Worm (Caenorhabditis elegans) whole organism, L4/young adult: ENCODE results near the gene F38E1.6.

ENCODE experiments used
- W03F9.2 ChIP-seq: fragments of 150-350 bp; optimal IDR thresholded peaks from 2 replicates; lab custom pipeline; 2014; ENCODE audit warnings: missing biosample characterization, missing genetic modification characterization
- him-1 ChIP-seq: sonication (generic microtip); optimal IDR thresholded peaks from 2 replicates; lab custom pipeline; 2016; ENCODE audit warnings: missing genotype, missing genetic modification reagents, missing genetic modification characterization, missing compliant biosample characterization

DNA sequence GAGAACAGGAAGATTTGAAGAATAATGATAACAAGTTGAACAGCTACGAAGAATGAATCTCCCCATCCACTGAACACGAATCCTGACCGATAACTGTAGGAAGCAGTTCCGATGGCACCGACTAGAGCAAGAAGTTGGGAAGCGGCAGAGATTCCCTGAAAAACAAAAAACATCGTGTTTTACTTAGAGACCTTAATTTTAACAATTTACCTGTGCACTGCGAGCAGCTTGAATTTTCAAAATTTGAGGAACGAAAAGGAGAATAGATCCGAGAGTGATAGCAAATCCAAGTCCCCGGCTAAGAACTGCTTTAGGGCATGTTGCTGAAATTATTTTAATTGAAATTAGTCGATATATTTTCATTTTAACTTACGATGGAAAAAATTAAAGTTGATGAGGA is 1.2 kb upstream of the F38E1.6 start:
- TF ChIP-seq him-1 (tag; lab: Kevin White, UChicago) (no peak), W03F9.2 (no peak)
